Worm (Caenorhabditis elegans) whole organism, young adult: Measurements from ENCODE around the gene F46G10.2.

ENCODE experiments used
- C06A6.2 ChIP-seq: fragments of 200-800 bp; sonication (Bioruptor generic); conservative IDR thresholded peaks from 2 replicates; pipeline ENCODE4 v1.3.6; 2022; ENCODE audit warnings: missing genetic modification characterization, missing compliant biosample characterization
- F10E7.11 ChIP-seq: sonication (generic microtip); optimal IDR thresholded peaks from 2 replicates; lab custom pipeline; 2017; ENCODE audit warnings: mild to moderate bottlenecking, missing genetic modification characterization, moderate library complexity, missing compliant biosample characterization
- F37B4.10 ChIP-seq: fragments of 200-800 bp; sonication (Bioruptor generic); IDR thresholded peaks from 2 replicates; pipeline ENCODE4 v1.3.6; 2022; ENCODE audit warnings: missing genetic modification characterization, missing compliant biosample characterization
- F49E8.2 ChIP-seq: sonication (generic microtip); optimal IDR thresholded peaks from 3 replicates; lab custom pipeline; 2017; ENCODE audit warnings: missing genetic modification characterization, mild to moderate bottlenecking, missing compliant biosample characterization, antibody characterized with exemption, moderate library complexity; ENCODE audit not compliant: insufficient read depth
- F52B5.7 ChIP-seq: sonication (generic microtip); optimal IDR thresholded peaks from 2 replicates; lab custom pipeline; 2016; ENCODE audit warnings: mild to moderate bottlenecking, missing genetic modification characterization, missing compliant biosample characterization
- F57A8.1 ChIP-seq: fragments of 200-800 bp; sonication (Bioruptor generic); optimal IDR thresholded peaks from 2 replicates; lab custom pipeline; 2018; ENCODE audit warnings: mild to moderate bottlenecking, missing genetic modification characterization, moderate library complexity, missing compliant biosample characterization
- K11D2.4 ChIP-seq: fragments of 200-800 bp; sonication (Bioruptor generic); IDR thresholded peaks from 2 replicates; pipeline ENCODE4 v1.3.6; 2022; ENCODE audit warnings: missing genetic modification reagents, missing genetic modification characterization, missing compliant biosample characterization
- Y56A3A.18 ChIP-seq: fragments of 200-800 bp; sonication (Bioruptor generic); IDR thresholded peaks from 2 replicates; pipeline ENCODE4 v1.3.6; 2022; ENCODE audit warnings: missing genetic modification reagents, missing genetic modification characterization, missing compliant biosample characterization
- akir-1 ChIP-seq: fragments of 200-800 bp; sonication (Bioruptor generic); optimal IDR thresholded peaks from 2 replicates; lab custom pipeline; 2018; ENCODE audit warnings: mild to moderate bottlenecking, missing genetic modification characterization, moderate library complexity, missing compliant biosample characterization
- aptf-2 ChIP-seq: fragments of 200-800 bp; sonication (Bioruptor generic); conservative IDR thresholded peaks from 2 replicates; pipeline ENCODE4 v1.3.6; 2022; ENCODE audit warnings: missing genetic modification reagents, missing genetic modification characterization, missing compliant biosample characterization
- ccch-3 ChIP-seq: fragments of 200-800 bp; sonication (Bioruptor generic); optimal IDR thresholded peaks from 2 replicates; lab custom pipeline; 2018; ENCODE audit warnings: mild to moderate bottlenecking, missing genetic modification characterization, missing compliant biosample characterization
- cebp-1 ChIP-seq, 2 experiments: fragments of 200-800 bp in 1 of 2; sonication (Bioruptor generic) in 1 of 2; sonication (generic microtip) in 1 of 2; IDR thresholded peaks in 1 of 2; optimal IDR thresholded peaks in 1 of 2; 2 replicates each; pipeline versions ENCODE4 v1.3.6 to Lab custom; 2017 to 2022; ENCODE audit warnings: missing compliant biosample characterization in 2 of 2, missing genetic modification characterization in 2 of 2, mild to moderate bottlenecking in 1 of 2, missing genetic modification reagents in 1 of 2, moderate library complexity in 1 of 2
- ceh-58 ChIP-seq: fragments of 200-800 bp; sonication (Bioruptor generic); IDR thresholded peaks from 2 replicates; pipeline ENCODE4 v1.3.6; 2022; ENCODE audit warnings: missing genetic modification characterization, missing compliant biosample characterization
- ceh-79 ChIP-seq: sonication (generic microtip); optimal IDR thresholded peaks from 2 replicates; lab custom pipeline; 2017; ENCODE audit warnings: mild to moderate bottlenecking, missing genetic modification characterization, missing compliant biosample characterization
- die-1 ChIP-seq: sonication (generic microtip); optimal IDR thresholded peaks from 2 replicates; lab custom pipeline; 2016; ENCODE audit warnings: missing genotype, mild to moderate bottlenecking, missing genetic modification characterization, missing compliant biosample characterization
- dpff-1 ChIP-seq: sonication (generic microtip); optimal IDR thresholded peaks from 2 replicates; lab custom pipeline; 2017; ENCODE audit warnings: mild to moderate bottlenecking, missing genetic modification characterization, missing compliant biosample characterization
- dpl-1 ChIP-seq: fragments of 150-350 bp; optimal IDR thresholded peaks from 2 replicates; lab custom pipeline; 2014; ENCODE audit warnings: missing biosample characterization, missing genetic modification reagents, missing genetic modification characterization
- egl-44 ChIP-seq: fragments of 200-800 bp; sonication (Bioruptor generic); IDR thresholded peaks from 2 replicates; pipeline ENCODE4 v1.3.6; 2022; ENCODE audit warnings: missing genetic modification reagents, missing genetic modification characterization, missing compliant biosample characterization
- ekl-4 ChIP-seq: fragments of 200-800 bp; sonication (Bioruptor generic); IDR thresholded peaks from 2 replicates; pipeline ENCODE4 v1.3.6; 2022; ENCODE audit warnings: missing genetic modification reagents, missing genetic modification characterization, missing compliant biosample characterization
- hlh-26 ChIP-seq: fragments of 200-800 bp; sonication (Bioruptor generic); conservative IDR thresholded peaks from 2 replicates; pipeline ENCODE4 v1.3.6; 2022; ENCODE audit warnings: missing genetic modification reagents, missing genetic modification characterization, missing compliant biosample characterization
- let-526 ChIP-seq: fragments of 200-800 bp; sonication (Bioruptor generic); IDR thresholded peaks from 2 replicates; pipeline ENCODE4 v1.3.6; 2022; ENCODE audit warnings: missing genetic modification reagents, missing genetic modification characterization, missing compliant biosample characterization
- let-607 ChIP-seq, 2 experiments: fragments of 200-800 bp in 1 of 2; sonication (Bioruptor generic) in 1 of 2; sonication (generic microtip) in 1 of 2; optimal IDR thresholded peaks; 2 replicates each; lab custom pipeline; 2016 to 2018; ENCODE audit warnings: mild to moderate bottlenecking in 2 of 2, missing compliant biosample characterization in 2 of 2, missing genetic modification characterization in 2 of 2, moderate library complexity in 2 of 2, missing genotype in 1 of 2
- lin-54 ChIP-seq: fragments of 200-800 bp; sonication (Bioruptor generic); optimal IDR thresholded peaks from 2 replicates; lab custom pipeline; 2018; ENCODE audit warnings: mild to moderate bottlenecking, missing genetic modification characterization, missing compliant biosample characterization
- nfya-1 ChIP-seq: sonication (generic microtip); optimal IDR thresholded peaks from 2 replicates; lab custom pipeline; 2017; ENCODE audit warnings: antibody characterized with exemption, missing compliant biosample characterization, missing genetic modification characterization, borderline replicate concordance; ENCODE audit not compliant: insufficient read depth
- nfya-2 ChIP-seq: fragments of 200-800 bp; sonication (Bioruptor generic); IDR thresholded peaks from 2 replicates; pipeline ENCODE4 v1.3.6; 2022; ENCODE audit warnings: missing genetic modification reagents, missing genetic modification characterization, missing compliant biosample characterization
- nhr-80 ChIP-seq: sonication (generic microtip); optimal IDR thresholded peaks from 2 replicates; lab custom pipeline; 2016; ENCODE audit warnings: missing genetic modification characterization, missing compliant biosample characterization
- nhr-90 ChIP-seq: sonication (generic microtip); optimal IDR thresholded peaks from 2 replicates; lab custom pipeline; 2016; ENCODE audit warnings: missing genotype, mild to moderate bottlenecking, missing genetic modification characterization, missing compliant biosample characterization
- rcor-1 ChIP-seq: fragments of 200-800 bp; sonication (Bioruptor generic); IDR thresholded peaks from 2 replicates; pipeline ENCODE4 v1.3.6; 2022; ENCODE audit warnings: missing genetic modification reagents, missing genetic modification characterization, missing compliant biosample characterization
- repo-1 ChIP-seq: sonication (generic microtip); optimal IDR thresholded peaks from 2 replicates; lab custom pipeline; 2017; ENCODE audit warnings: mild to moderate bottlenecking, missing genetic modification characterization, missing compliant biosample characterization
- snpc-1.1 ChIP-seq: sonication (generic microtip); optimal IDR thresholded peaks from 2 replicates; lab custom pipeline; 2017; ENCODE audit warnings: missing genetic modification characterization, mild to moderate bottlenecking, missing compliant biosample characterization, antibody characterized with exemption, moderate library complexity, missing genotype, missing genetic modification reagents; ENCODE audit not compliant: insufficient read depth
- somi-1 ChIP-seq: fragments of 200-800 bp; sonication (Bioruptor generic); optimal IDR thresholded peaks from 2 replicates; lab custom pipeline; 2018; ENCODE audit warnings: mild to moderate bottlenecking, missing genetic modification characterization, missing compliant biosample characterization
- tbp1 ChIP-seq: fragments of 200-800 bp; sonication (Bioruptor generic); optimal IDR thresholded peaks from 2 replicates; lab custom pipeline; 2018; ENCODE audit warnings: mild to moderate bottlenecking, missing genetic modification characterization, missing compliant biosample characterization
- unc-130 ChIP-seq: sonication (generic microtip); optimal IDR thresholded peaks from 2 replicates; lab custom pipeline; 2016; ENCODE audit warnings: missing genetic modification reagents, missing genetic modification characterization, missing compliant biosample characterization
- unc-62 ChIP-seq: fragments of 150-350 bp; optimal IDR thresholded peaks from 2 replicates; lab custom pipeline; 2014; ENCODE audit warnings: missing biosample characterization, missing genetic modification reagents, missing genetic modification characterization
- zim-3 ChIP-seq: sonication (generic microtip); optimal IDR thresholded peaks from 2 replicates; lab custom pipeline; 2017; ENCODE audit warnings: mild to moderate bottlenecking, missing genetic modification characterization, moderate library complexity, missing compliant biosample characterization

The F46G10.2 gene

ce11 chrX:13324326-13324725 is 1.6 kb downstream of the F46G10.2 start:
- TF ChIP-seq tbp1 (GFP tag; lab: Kevin White, UChicago) (no peak), snpc-1.1 (tag; lab: Kevin White, UChicago) (no peak), ccch-3 (GFP tag; lab: Kevin White, UChicago) (no peak), lin-54 (GFP tag; lab: Kevin White, UChicago) (no peak), ceh-58 (GFP tag; lab: Robert Waterston, UW) (no peak), F49E8.2 (no peak), akir-1 (GFP tag; lab: Kevin White, UChicago) (no peak), nfya-2 (GFP tag; lab: Robert Waterston, UW) (no peak)

- TF ChIP-seq die-1 (tag; lab: Kevin White, UChicago) = no peak
- peak; percentile 30 for TF ChIP-seq somi-1 (GFP tag; lab: Kevin White, UChicago)
Observed at ce11 chrX:13325039-13325438, 2.3 kb downstream of the F46G10.2 start.

- TF ChIP-seq ceh-79 (tag; lab: Kevin White, UChicago) (no peak), let-607 (tag; optimal IDR thresholded peaks at IDR 0.05; lab: Kevin White, UChicago) (peak in 1 of 2 experiments; percentile 4), ekl-4 (GFP tag; lab: Robert Waterston, UW) (no peak), F37B4.10 (no peak), nfya-1 (tag; lab: Kevin White, UChicago) (no peak), cebp-1 (GFP tag; IDR thresholded peaks at IDR 0.05; lab: Robert Waterston, UW) (no peak), cebp-1 (tag; optimal IDR thresholded peaks at IDR 0.05; lab: Kevin White, UChicago) (peak; percentile 8), K11D2.4 (GFP tag; lab: Robert Waterston, UW) (0 out of 2 replicates have a peak, but pooled peaks have one; percentile 14), Y56A3A.18 (GFP tag; lab: Robert Waterston, UW) (no peak), unc-130 (GFP tag; lab: Kevin White, UChicago) (no peak), nhr-90 (no peak), repo-1 (tag; lab: Kevin White, UChicago) (no peak), tbp1 (GFP tag; lab: Kevin White, UChicago) (peak; percentile 1), F57A8.1 (no peak), zim-3 (tag; lab: Kevin White, UChicago) (no peak), aptf-2 (GFP tag; lab: Robert Waterston, UW) (no peak), nhr-80 (tag; lab: Kevin White, UChicago) (peak; percentile 64), let-526 (no peak), dpff-1 (no peak), F10E7.11 (no peak), F52B5.7 (tag; lab: Kevin White, UChicago) (no peak), dpl-1 (GFP tag; lab: Kevin White, UChicago) (no peak), egl-44 (GFP tag; lab: Robert Waterston, UW) (no peak), rcor-1 (GFP tag; lab: Robert Waterston, UW) (no peak), C06A6.2 (GFP tag; lab: Robert Waterston, UW) (no peak), hlh-26 (GFP tag; lab: Robert Waterston, UW) (no peak), unc-62 (GFP tag; lab: Kevin White, UChicago) (no peak)
Observed at ce11 chrX:13328034-13328433, 5.3 kb downstream of the F46G10.2 start, which contains the start of gene sir-2.2. Gene sir-2.2 (plus strand): TSS chrX:13328067.
